Fruit fly (Drosophila melanogaster) whole organism, embryonic: ENCODE data around the gene CG6254.

Source experiments
- Antp ChIP-seq: fragments of 200-800 bp; sonication (Bioruptor generic); optimal IDR thresholded peaks from 3 replicates; lab custom pipeline; 2016; ENCODE audit warnings: missing biosample characterization, missing genetic modification characterization
- Atf-2 ChIP-seq: fragments of 200-800 bp; sonication (Bioruptor generic); optimal IDR thresholded peaks from 2 replicates; lab custom pipeline; 2016; ENCODE audit warnings: missing biosample characterization, missing genetic modification characterization
- CG10462 ChIP-seq: fragments of 200-800 bp; sonication (Bioruptor generic); optimal IDR thresholded peaks from 2 replicates; lab custom pipeline; 2016; ENCODE audit warnings: missing biosample characterization, missing genetic modification characterization
- CG13296 ChIP-seq: fragments of 200-800 bp; sonication (Bioruptor generic); optimal IDR thresholded peaks from 3 replicates; lab custom pipeline; 2018; ENCODE audit warnings: missing biosample characterization, mild to moderate bottlenecking, missing genetic modification characterization
- CG15514 ChIP-seq: fragments of 200-800 bp; sonication (Bioruptor generic); optimal IDR thresholded peaks from 3 replicates; lab custom pipeline; 2017; ENCODE audit warnings: missing biosample characterization, missing genetic modification characterization, mild to moderate bottlenecking, moderate library complexity, missing genetic modification reagents
- CG16863 ChIP-seq: fragments of 200-800 bp; sonication (Bioruptor generic); optimal IDR thresholded peaks from 3 replicates; lab custom pipeline; 2016; ENCODE audit warnings: missing biosample characterization, missing genetic modification characterization
- CG1792 ChIP-seq: fragments of 200-800 bp; sonication (Bioruptor generic); optimal IDR thresholded peaks from 2 replicates; lab custom pipeline; 2016; ENCODE audit warnings: missing biosample characterization, missing genetic modification characterization
- CG18599 ChIP-seq: fragments of 200-800 bp; sonication (Bioruptor generic); optimal IDR thresholded peaks from 3 replicates; lab custom pipeline; 2017; ENCODE audit warnings: missing biosample characterization, missing genetic modification characterization, mild to moderate bottlenecking, moderate library complexity, missing genetic modification reagents
- CG2120 ChIP-seq: fragments of 200-800 bp; sonication (Bioruptor generic); optimal IDR thresholded peaks from 3 replicates; lab custom pipeline; 2016; ENCODE audit warnings: missing biosample characterization, missing genetic modification characterization
- CG2129 ChIP-seq: fragments of 200-800 bp; sonication (Bioruptor generic); IDR thresholded peaks from 2 replicates; pipeline ENCODE4 v1.3.6; 2022; ENCODE audit warnings: missing biosample characterization, missing genetic modification characterization; ENCODE audit not compliant: partially characterized antibody
- CG33213 ChIP-seq: fragments of 200-800 bp; sonication (Bioruptor generic); optimal IDR thresholded peaks from 3 replicates; lab custom pipeline; 2016; ENCODE audit warnings: missing biosample characterization, missing genetic modification characterization
- CG3847 ChIP-seq: fragments of 200-800 bp; sonication (Bioruptor generic); IDR thresholded peaks from 2 replicates; pipeline ENCODE4 v1.3.6; 2022; ENCODE audit warnings: missing biosample characterization, missing genetic modification characterization
- CG4282 ChIP-seq: fragments of 200-800 bp; sonication (Bioruptor generic); optimal IDR thresholded peaks from 2 replicates; lab custom pipeline; 2016; ENCODE audit warnings: missing biosample characterization, missing genetic modification characterization
- CG9609 ChIP-seq: fragments of 200-800 bp; sonication (Bioruptor generic); optimal IDR thresholded peaks from 3 replicates; lab custom pipeline; 2016; ENCODE audit warnings: missing biosample characterization, missing genetic modification characterization
- CG9932 ChIP-seq: fragments of 200-800 bp; sonication (Bioruptor generic); IDR thresholded peaks from 2 replicates; pipeline ENCODE4 v1.3.6; 2022; ENCODE audit warnings: missing biosample characterization, missing genetic modification characterization
- Camta ChIP-seq: fragments of 200-800 bp; sonication (Bioruptor generic); optimal IDR thresholded peaks from 2 replicates; lab custom pipeline; 2016; ENCODE audit warnings: missing biosample characterization, missing genetic modification characterization
- Dbx ChIP-seq: fragments of 200-800 bp; sonication (Bioruptor generic); IDR thresholded peaks from 3 replicates; pipeline ENCODE4 v1.3.6; 2022; ENCODE audit warnings: missing biosample characterization, missing genetic modification characterization
- Dip2 ChIP-seq: fragments of 200-800 bp; sonication (Bioruptor generic); IDR thresholded peaks from 2 replicates; pipeline ENCODE4 v1.3.6; 2022; ENCODE audit warnings: missing biosample characterization, missing genetic modification characterization
- Eip74EF ChIP-seq, 2 experiments: fragments of 200-800 bp in 1 of 2; fragments of >200 bp in 1 of 2; sonication (Bioruptor generic) in 1 of 2; optimal IDR thresholded peaks; 2 replicates each; lab custom pipeline; 2017 to 2019; ENCODE audit warnings: missing biosample characterization in 2 of 2, missing genetic modification characterization in 2 of 2, mild to moderate bottlenecking in 1 of 2, moderate library complexity in 1 of 2
- Ets65A ChIP-seq: fragments of 200-800 bp; sonication (Bioruptor generic); peaks from one replicate; lab custom pipeline; 2016; ENCODE audit warnings: missing biosample characterization, missing genetic modification characterization
- HLH54F ChIP-seq: fragments of 200-800 bp; sonication (Bioruptor generic); optimal IDR thresholded peaks from 3 replicates; lab custom pipeline; 2016; ENCODE audit warnings: missing biosample characterization, missing genetic modification characterization
- HLHmδ ChIP-seq: fragments of 200-800 bp; sonication (Bioruptor generic); optimal IDR thresholded peaks from 2 replicates; lab custom pipeline; 2018; ENCODE audit warnings: missing biosample characterization, mild to moderate bottlenecking, missing genetic modification characterization, moderate library complexity
- Hr78 ChIP-seq, 2 experiments: fragments of 200-800 bp in 1 of 2; fragments of >200 bp in 1 of 2; sonication (Bioruptor generic) in 1 of 2; optimal IDR thresholded peaks; 2 replicates each; lab custom pipeline; 2017 to 2019; ENCODE audit warnings: missing biosample characterization in 2 of 2, missing genetic modification characterization in 2 of 2, mild to moderate bottlenecking in 1 of 2, moderate library complexity in 1 of 2
- Hsf ChIP-seq: fragments of 200-800 bp; sonication (Bioruptor generic); optimal IDR thresholded peaks from 3 replicates; lab custom pipeline; 2016; ENCODE audit warnings: missing biosample characterization, missing genetic modification characterization
- Myb ChIP-seq: fragments of 200-800 bp; sonication (Bioruptor generic); optimal IDR thresholded peaks from 2 replicates; lab custom pipeline; 2016; ENCODE audit warnings: missing biosample characterization, missing genetic modification characterization
- NC2β ChIP-seq: fragments of 200-800 bp; sonication (Bioruptor generic); optimal IDR thresholded peaks from 2 replicates; lab custom pipeline; 2016; ENCODE audit warnings: missing biosample characterization, missing genetic modification characterization
- NFAT ChIP-seq: fragments of 200-800 bp; sonication (Bioruptor generic); IDR thresholded peaks from 2 replicates; pipeline ENCODE4 v1.3.6; 2022; ENCODE audit warnings: missing biosample characterization, missing genetic modification characterization
- Neu2 ChIP-seq: fragments of 200-800 bp; sonication (Bioruptor generic); optimal IDR thresholded peaks from 3 replicates; lab custom pipeline; 2016; ENCODE audit warnings: missing biosample characterization, missing genetic modification characterization, borderline replicate concordance
- Pdp1 ChIP-seq, 2 experiments: fragments of 200-800 bp; sonication (Bioruptor generic); optimal IDR thresholded peaks; 3 replicates each; lab custom pipeline; 2016; ENCODE audit warnings: missing biosample characterization in 2 of 2, missing genetic modification characterization in 2 of 2, mild to moderate bottlenecking in 1 of 2, moderate library complexity in 1 of 2
- Rfx ChIP-seq: fragments of 200-800 bp; sonication (Bioruptor generic); IDR thresholded peaks from 2 replicates; pipeline ENCODE4 v1.3.6; 2022; ENCODE audit warnings: missing biosample characterization, missing genetic modification characterization
- TFAM ChIP-seq: fragments of 200-800 bp; sonication (Bioruptor generic); optimal IDR thresholded peaks from 2 replicates; lab custom pipeline; 2017; ENCODE audit warnings: missing biosample characterization, missing genetic modification characterization, inconsistent platforms
- ac ChIP-seq: fragments of 200-800 bp; sonication (Bioruptor generic); optimal IDR thresholded peaks from 3 replicates; lab custom pipeline; 2017; ENCODE audit warnings: missing biosample characterization, mild to moderate bottlenecking, missing genetic modification characterization
- aop ChIP-seq: fragments of 200-800 bp; sonication (Bioruptor generic); IDR thresholded peaks from 2 replicates; pipeline ENCODE4 v1.3.6; 2022; ENCODE audit warnings: missing biosample characterization, missing genetic modification characterization
- ap ChIP-seq: fragments of 200-800 bp; sonication (Bioruptor generic); IDR thresholded peaks from 2 replicates; pipeline ENCODE4 v1.3.6; 2022; ENCODE audit warnings: missing biosample characterization, missing genetic modification characterization
- cato ChIP-seq: fragments of 200-800 bp; sonication (Bioruptor generic); optimal IDR thresholded peaks from 2 replicates; lab custom pipeline; 2016; ENCODE audit warnings: missing biosample characterization, missing genetic modification characterization, borderline replicate concordance
- crp ChIP-seq, 2 experiments: fragments of 200-800 bp; sonication (Bioruptor generic); optimal IDR thresholded peaks; 2 replicates in 1 of 2; 3 replicates in 1 of 2; lab custom pipeline; 2017; ENCODE audit warnings: missing biosample characterization in 2 of 2, missing genetic modification characterization in 2 of 2, mild to moderate bottlenecking in 1 of 2, moderate library complexity in 1 of 2
- cwo ChIP-seq: fragments of 200-800 bp; sonication (Bioruptor generic); optimal IDR thresholded peaks from 3 replicates; lab custom pipeline; 2017; ENCODE audit warnings: missing biosample characterization, missing genetic modification characterization, mild to moderate bottlenecking, moderate library complexity, missing genetic modification reagents
- dpn ChIP-seq, 2 experiments: fragments of 200-800 bp; sonication (Bioruptor generic); optimal IDR thresholded peaks; 3 replicates each; lab custom pipeline; 2016; ENCODE audit warnings: missing biosample characterization in 2 of 2, missing genetic modification characterization in 2 of 2
- fd3F ChIP-seq: fragments of 200-800 bp; sonication (Bioruptor generic); optimal IDR thresholded peaks from 2 replicates; lab custom pipeline; 2018; ENCODE audit warnings: missing biosample characterization, mild to moderate bottlenecking, missing genetic modification characterization, moderate library complexity
- fru ChIP-seq: fragments of >200 bp; optimal IDR thresholded peaks from 2 replicates; lab custom pipeline; 2017
- fu2 ChIP-seq: fragments of 200-800 bp; sonication (Bioruptor generic); optimal IDR thresholded peaks from 2 replicates; lab custom pipeline; 2016; ENCODE audit warnings: missing biosample characterization, missing genetic modification characterization
- hth ChIP-seq: fragments of >200 bp; optimal IDR thresholded peaks from 2 replicates; lab custom pipeline; 2017; ENCODE audit warnings: inconsistent platforms
- jumu ChIP-seq: fragments of 200-800 bp; sonication (Bioruptor generic); optimal IDR thresholded peaks from 3 replicates; lab custom pipeline; 2016; ENCODE audit warnings: missing biosample characterization, missing genetic modification characterization
- maf-S ChIP-seq: fragments of 200-800 bp; sonication (Bioruptor generic); optimal IDR thresholded peaks from 2 replicates; lab custom pipeline; 2016; ENCODE audit warnings: missing biosample characterization, missing genetic modification characterization
- otp ChIP-seq: fragments of 200-800 bp; sonication (Bioruptor generic); IDR thresholded peaks from 3 replicates; pipeline ENCODE4, ENCODE4 v1.3.6; 2022; ENCODE audit warnings: missing biosample characterization, missing genetic modification characterization
- pnt ChIP-seq: fragments of 200-800 bp; sonication (Bioruptor generic); optimal IDR thresholded peaks from 3 replicates; lab custom pipeline; 2016; ENCODE audit warnings: missing biosample characterization, missing genetic modification characterization
- ranshi ChIP-seq: fragments of 200-800 bp; sonication (Bioruptor generic); IDR thresholded peaks from 2 replicates; pipeline ENCODE4 v1.3.6; 2022; ENCODE audit warnings: missing biosample characterization, missing genetic modification characterization
- sd ChIP-seq: fragments of 200-800 bp; sonication (Bioruptor generic); optimal IDR thresholded peaks from 3 replicates; lab custom pipeline; 2018; ENCODE audit warnings: missing biosample characterization, mild to moderate bottlenecking, missing genetic modification characterization, moderate library complexity
- ssp ChIP-seq: fragments of 200-800 bp; sonication (Bioruptor generic); IDR thresholded peaks from 2 replicates; pipeline ENCODE4 v1.3.6; 2022; ENCODE audit warnings: missing biosample characterization, missing genetic modification characterization
- trem ChIP-seq: fragments of 200-800 bp; optimal IDR thresholded peaks from 3 replicates; lab custom pipeline; 2019; ENCODE audit warnings: missing biosample characterization, mild to moderate bottlenecking, missing genetic modification characterization, moderate library complexity
- tx ChIP-seq: fragments of 200-800 bp; sonication (Bioruptor generic); optimal IDR thresholded peaks from 2 replicates; lab custom pipeline; 2016; ENCODE audit warnings: missing biosample characterization, missing genetic modification characterization

CG6254 gene

DNA sequence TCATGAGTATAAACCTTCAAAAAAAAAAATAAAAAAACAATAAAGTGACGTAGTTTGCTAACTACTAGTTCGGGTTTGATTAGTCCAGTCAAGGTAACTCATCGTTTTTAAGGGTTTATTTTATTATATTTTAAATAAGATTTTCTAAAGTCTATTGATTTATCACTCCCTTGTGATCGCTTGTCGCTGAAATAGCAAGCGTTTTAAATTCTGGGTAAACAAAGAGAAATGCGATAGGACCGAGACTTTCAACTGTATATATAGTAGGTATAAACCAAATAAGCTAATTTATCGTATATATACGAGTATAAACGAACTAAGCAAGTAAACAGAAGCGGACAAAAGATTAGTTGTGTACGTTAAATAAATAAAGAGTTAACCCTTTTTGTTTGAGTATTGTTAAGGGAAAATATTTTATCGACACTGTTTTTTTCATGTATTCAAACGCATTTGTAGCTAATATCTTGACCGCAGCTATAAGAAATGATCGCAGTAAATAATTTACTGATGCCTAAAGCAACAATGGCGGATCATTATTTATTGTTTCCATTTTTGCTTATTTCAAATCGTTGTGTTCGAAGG, 7.4 kb upstream of the CG6254 start (continued):
- TF ChIP-seq NC2β (no peak), Hr78 (GFP tag; optimal IDR thresholded peaks at IDR 0.05; lab: Kevin White, UChicago) (no peak), Eip74EF (GFP tag; optimal IDR thresholded peaks at IDR 0.05; lab: Kevin White, UChicago) (no peak), trem (tag; lab: Kevin White, UChicago) (no peak), tx (no peak), maf-S (GFP tag; lab: Kevin White, UChicago) (peak; percentile 11), CG2129 (GFP tag; lab: Robert Waterston, UW) (no peak), crp (GFP tag; optimal IDR thresholded peaks at IDR 0.05; lab: Kevin White, UChicago) (no peak), ap (GFP tag; lab: Robert Waterston, UW) (no peak), CG10462 (GFP tag; lab: Kevin White, UChicago) (no peak), Myb (peak; percentile 27), fd3F (peak; percentile 38), sd (no peak), HLHmδ (no peak), hth (lab: Kevin White, UChicago) (no peak), Dbx (GFP tag; lab: Robert Waterston, UW) (peak; percentile 51; the same call in 1 of the 3 replicates), NFAT (GFP tag; lab: Robert Waterston, UW) (no peak), jumu (GFP tag; lab: Kevin White, UChicago) (peak; percentile 7), Neu2 (GFP tag; lab: Kevin White, UChicago) (no peak), CG3847 (GFP tag; lab: Robert Waterston, UW) (no peak), Hsf (GFP tag; lab: Kevin White, UChicago) (peak; percentile 19), Atf-2 (GFP tag; lab: Kevin White, UChicago) (peak; percentile 15), Pdp1 (GFP tag; optimal IDR thresholded peaks at IDR 0.05; lab: Kevin White, UChicago) (peak in 1 of 2 experiments; percentile 16), Rfx (GFP tag; lab: Robert Waterston, UW) (peak; percentile 48; the same call in 1 of the 2 replicates), Ets65A (GFP tag; lab: Kevin White, UChicago) (peak; percentile 62), CG15514 (GFP tag; lab: Kevin White, UChicago) (no peak), CG9932 (GFP tag; lab: Robert Waterston, UW) (peak; percentile 62), CG13296 (GFP tag; lab: Kevin White, UChicago) (peak; percentile 6), CG16863 (no peak), otp (GFP tag; lab: Robert Waterston, UW) (peak; percentile 57; the same call in 2 of the 3 replicates), fru (lab: Kevin White, UChicago) (no peak), fu2 (GFP tag; lab: Kevin White, UChicago) (peak; percentile 19), ranshi (GFP tag; lab: Robert Waterston, UW) (no peak), ac (GFP tag; lab: Kevin White, UChicago) (peak; percentile 43), ssp (GFP tag; lab: Robert Waterston, UW) (no peak), cato (GFP tag; lab: Kevin White, UChicago) (no peak), pnt (GFP tag; lab: Kevin White, UChicago) (no peak), CG4282 (GFP tag; lab: Kevin White, UChicago) (no peak), Camta (GFP tag; lab: Kevin White, UChicago) (peak; percentile 39), CG2120 (GFP tag; lab: Kevin White, UChicago) (peak; percentile 70), CG1792 (GFP tag; lab: Kevin White, UChicago) (no peak), aop (GFP tag; lab: Robert Waterston, UW) (no peak), CG33213 (GFP tag; lab: Kevin White, UChicago) (peak; percentile 31), CG18599 (GFP tag; lab: Kevin White, UChicago) (no peak), TFAM (no peak), HLH54F (GFP tag; lab: Kevin White, UChicago) (peak; percentile 22), cwo (GFP tag; lab: Kevin White, UChicago) (peak; percentile 14), Dip2 (GFP tag; lab: Robert Waterston, UW) (no peak), dpn (GFP tag; optimal IDR thresholded peaks at IDR 0.05; lab: Kevin White, UChicago) (peak in 1 of 2 experiments; percentile 39), CG9609 (peak; percentile 17), Antp (GFP tag; lab: Kevin White, UChicago) (no peak)
